Fruit fly (Drosophila melanogaster) whole organism, prepupa: ENCODE data around the gene RhoGAP71E.

ENCODE experiments used
- CG10631 ChIP-seq: fragments of 200-800 bp; sonication (Bioruptor generic); optimal IDR thresholded peaks from 2 replicates; lab custom pipeline; 2016; ENCODE audit warnings: missing biosample characterization, missing genetic modification characterization
- CG10669 ChIP-seq: fragments of 200-800 bp; sonication (Bioruptor generic); optimal IDR thresholded peaks from 3 replicates; lab custom pipeline; 2018; ENCODE audit warnings: missing biosample characterization, mild to moderate bottlenecking, missing genetic modification characterization, moderate library complexity
- CG11294 ChIP-seq: fragments of 200-800 bp; sonication (Bioruptor generic); IDR thresholded peaks from 2 replicates; pipeline ENCODE4 v1.3.6; 2022; ENCODE audit warnings: missing biosample characterization, missing genetic modification characterization
- CG11762 ChIP-seq: fragments of 200-800 bp; sonication (Bioruptor generic); optimal IDR thresholded peaks from 3 replicates; lab custom pipeline; 2016; ENCODE audit warnings: missing biosample characterization, missing genetic modification characterization; ENCODE audit not compliant: insufficient read depth
- CG15336 ChIP-seq: fragments of 200-800 bp; sonication (Bioruptor generic); IDR thresholded peaks from 2 replicates; pipeline ENCODE4 v1.3.6; 2022; ENCODE audit warnings: missing biosample characterization, missing genetic modification characterization
- CG1621 ChIP-seq: fragments of 200-800 bp; sonication (Bioruptor generic); optimal IDR thresholded peaks from 3 replicates; lab custom pipeline; 2018; ENCODE audit warnings: missing biosample characterization, mild to moderate bottlenecking, missing genetic modification characterization
- CG16779 ChIP-seq: fragments of 200-800 bp; sonication (Bioruptor generic); optimal IDR thresholded peaks from 3 replicates; lab custom pipeline; 2017; ENCODE audit warnings: missing biosample characterization, mild to moderate bottlenecking, missing genetic modification characterization
- CG31627 ChIP-seq: fragments of 200-800 bp; sonication (Bioruptor generic); optimal IDR thresholded peaks from 3 replicates; lab custom pipeline; 2016; ENCODE audit warnings: missing biosample characterization, missing genetic modification characterization
- CG4318 ChIP-seq: fragments of 200-800 bp; sonication (Bioruptor generic); optimal IDR thresholded peaks from 3 replicates; lab custom pipeline; 2017; ENCODE audit warnings: missing biosample characterization, mild to moderate bottlenecking, missing genetic modification characterization
- CG6276 ChIP-seq: fragments of 200-800 bp; sonication (Bioruptor generic); optimal IDR thresholded peaks from 2 replicates; lab custom pipeline; 2017; ENCODE audit warnings: missing biosample characterization, mild to moderate bottlenecking, missing genetic modification characterization
- CG6792 ChIP-seq: fragments of 200-800 bp; sonication (Bioruptor generic); optimal IDR thresholded peaks from 3 replicates; lab custom pipeline; 2016; ENCODE audit warnings: missing biosample characterization, missing genetic modification characterization
- CG6808 ChIP-seq: fragments of 200-800 bp; sonication (Bioruptor generic); optimal IDR thresholded peaks from 3 replicates; lab custom pipeline; 2017; ENCODE audit warnings: missing biosample characterization, missing genetic modification characterization, mild to moderate bottlenecking, moderate library complexity, missing genetic modification reagents
- CG7368 ChIP-seq: fragments of 200-800 bp; sonication (Bioruptor generic); optimal IDR thresholded peaks from 3 replicates; lab custom pipeline; 2016; ENCODE audit warnings: missing biosample characterization, missing genetic modification characterization
- CG8119 ChIP-seq: fragments of 200-800 bp; sonication (Bioruptor generic); IDR thresholded peaks from 3 replicates; pipeline ENCODE4 v1.3.6; 2022; ENCODE audit warnings: missing biosample characterization, missing genetic modification characterization
- CG8632 ChIP-seq: fragments of 200-800 bp; sonication (Bioruptor generic); optimal IDR thresholded peaks from 3 replicates; lab custom pipeline; 2016; ENCODE audit warnings: missing biosample characterization, missing genetic modification characterization
- CG9139 ChIP-seq: fragments of 200-800 bp; sonication (Bioruptor generic); optimal IDR thresholded peaks from 3 replicates; lab custom pipeline; 2017; ENCODE audit warnings: missing biosample characterization, mild to moderate bottlenecking, missing genetic modification characterization
- Ets96B ChIP-seq: fragments of 200-800 bp; optimal IDR thresholded peaks from 2 replicates; lab custom pipeline; 2019; ENCODE audit warnings: missing biosample characterization, mild to moderate bottlenecking, missing genetic modification characterization, moderate library complexity
- Gug ChIP-seq: fragments of 200-800 bp; sonication (Bioruptor generic); IDR thresholded peaks from 2 replicates; pipeline ENCODE4 v1.3.6; 2022; ENCODE audit warnings: missing biosample characterization, missing genetic modification characterization
- Hr38 ChIP-seq: sonication (Bioruptor generic); optimal IDR thresholded peaks from 2 replicates; lab custom pipeline; 2016; ENCODE audit warnings: missing biosample characterization, missing genetic modification characterization
- Hr39 ChIP-seq: fragments of 200-800 bp; sonication (Bioruptor generic); optimal IDR thresholded peaks from 2 replicates; lab custom pipeline; 2016; ENCODE audit warnings: missing biosample characterization, missing genetic modification characterization
- Hr4 ChIP-seq: fragments of 200-800 bp; sonication (Bioruptor generic); optimal IDR thresholded peaks from 3 replicates; lab custom pipeline; 2016; ENCODE audit warnings: missing biosample characterization, missing genetic modification characterization
- Lpt ChIP-seq: fragments of 200-800 bp; sonication (Bioruptor generic); optimal IDR thresholded peaks from 3 replicates; lab custom pipeline; 2016; ENCODE audit warnings: missing biosample characterization, missing genetic modification characterization
- Met ChIP-seq: fragments of 200-800 bp; sonication (Bioruptor generic); optimal IDR thresholded peaks from 3 replicates; lab custom pipeline; 2016; ENCODE audit warnings: missing biosample characterization, missing genetic modification characterization
- Sox102F ChIP-seq: fragments of 200-800 bp; sonication (Bioruptor generic); optimal IDR thresholded peaks from 2 replicates; lab custom pipeline; 2016; ENCODE audit warnings: missing biosample characterization, mild to moderate bottlenecking, missing genetic modification characterization
- Sox15 ChIP-seq: fragments of 200-800 bp; sonication (Bioruptor generic); optimal IDR thresholded peaks from 3 replicates; lab custom pipeline; 2016; ENCODE audit warnings: missing biosample characterization, missing genetic modification characterization
- acj6 ChIP-seq: fragments of 200-800 bp; sonication (Bioruptor generic); optimal IDR thresholded peaks from 3 replicates; lab custom pipeline; 2016; ENCODE audit warnings: missing biosample characterization, missing genetic modification characterization
- cyc ChIP-seq: fragments of 200-800 bp; sonication (Bioruptor generic); optimal IDR thresholded peaks from 3 replicates; lab custom pipeline; 2016; ENCODE audit warnings: missing biosample characterization, missing genetic modification characterization
- dac ChIP-seq: fragments of 200-800 bp; sonication (Bioruptor generic); optimal IDR thresholded peaks from 2 replicates; lab custom pipeline; 2017; ENCODE audit warnings: missing biosample characterization, mild to moderate bottlenecking, missing genetic modification characterization
- dsx ChIP-seq: fragments of 200-800 bp; optimal IDR thresholded peaks from 3 replicates; lab custom pipeline; 2019; ENCODE audit warnings: missing biosample characterization, mild to moderate bottlenecking, missing genetic modification characterization, moderate library complexity; ENCODE audit not compliant: poor library complexity, severe bottlenecking
- eg ChIP-seq: fragments of 200-800 bp; sonication (Bioruptor generic); IDR thresholded peaks from 3 replicates; pipeline ENCODE4 v1.3.6; 2022; ENCODE audit warnings: missing biosample characterization, missing genetic modification characterization
- esn ChIP-seq: fragments of 200-800 bp; sonication (Bioruptor generic); optimal IDR thresholded peaks from 2 replicates; lab custom pipeline; 2016; ENCODE audit warnings: missing biosample characterization, mild to moderate bottlenecking, missing genetic modification characterization, moderate library complexity
- fd59A ChIP-seq: fragments of 200-800 bp; sonication (Bioruptor generic); optimal IDR thresholded peaks from 2 replicates; lab custom pipeline; 2017; ENCODE audit warnings: missing biosample characterization, mild to moderate bottlenecking, missing genetic modification characterization, missing genetic modification reagents
- fd85E ChIP-seq: fragments of 200-800 bp; sonication (Bioruptor generic); optimal IDR thresholded peaks from 3 replicates; lab custom pipeline; 2016; ENCODE audit warnings: missing biosample characterization, missing genetic modification characterization
- fkh ChIP-seq: fragments of 200-800 bp; sonication (Bioruptor generic); optimal IDR thresholded peaks from 3 replicates; lab custom pipeline; 2017; ENCODE audit warnings: missing biosample characterization, mild to moderate bottlenecking, missing genetic modification characterization, moderate library complexity
- lz ChIP-seq: fragments of 200-800 bp; sonication (Bioruptor generic); optimal IDR thresholded peaks from 3 replicates; lab custom pipeline; 2016; ENCODE audit warnings: missing biosample characterization, missing genetic modification characterization
- net ChIP-seq: fragments of 200-800 bp; sonication (Bioruptor generic); optimal IDR thresholded peaks from 3 replicates; lab custom pipeline; 2016; ENCODE audit warnings: missing biosample characterization, missing genetic modification characterization
- salr ChIP-seq, 2 experiments: fragments of 200-800 bp; sonication (Bioruptor generic); optimal IDR thresholded peaks; 3 replicates each; lab custom pipeline; 2016 to 2018; ENCODE audit warnings: missing biosample characterization in 2 of 2, missing genetic modification characterization in 2 of 2, mild to moderate bottlenecking in 1 of 2
- spab ChIP-seq: fragments of 200-800 bp; sonication (Bioruptor generic); optimal IDR thresholded peaks from 2 replicates; lab custom pipeline; 2017; ENCODE audit warnings: missing biosample characterization, mild to moderate bottlenecking, missing genetic modification characterization, missing genetic modification reagents
- ss ChIP-seq, 2 experiments: fragments of 200-800 bp; sonication (Bioruptor generic); optimal IDR thresholded peaks; 2 replicates in 1 of 2; 3 replicates in 1 of 2; lab custom pipeline; 2017 to 2018; ENCODE audit warnings: mild to moderate bottlenecking in 2 of 2, missing biosample characterization in 2 of 2, missing genetic modification characterization in 2 of 2, moderate library complexity in 1 of 2
- svp ChIP-seq: fragments of 200-800 bp; sonication (Bioruptor generic); peaks from one replicate; lab custom pipeline; 2016; ENCODE audit warnings: missing biosample characterization, missing genetic modification characterization
- topi ChIP-seq: fragments of 200-800 bp; sonication (Bioruptor generic); optimal IDR thresholded peaks from 3 replicates; lab custom pipeline; 2016; ENCODE audit warnings: missing biosample characterization, missing genetic modification characterization
- vri ChIP-seq: fragments of 200-800 bp; sonication (Bioruptor generic); optimal IDR thresholded peaks from 3 replicates; lab custom pipeline; 2016; ENCODE audit warnings: missing biosample characterization, mild to moderate bottlenecking, missing genetic modification characterization

Gene RhoGAP71E

DNA sequence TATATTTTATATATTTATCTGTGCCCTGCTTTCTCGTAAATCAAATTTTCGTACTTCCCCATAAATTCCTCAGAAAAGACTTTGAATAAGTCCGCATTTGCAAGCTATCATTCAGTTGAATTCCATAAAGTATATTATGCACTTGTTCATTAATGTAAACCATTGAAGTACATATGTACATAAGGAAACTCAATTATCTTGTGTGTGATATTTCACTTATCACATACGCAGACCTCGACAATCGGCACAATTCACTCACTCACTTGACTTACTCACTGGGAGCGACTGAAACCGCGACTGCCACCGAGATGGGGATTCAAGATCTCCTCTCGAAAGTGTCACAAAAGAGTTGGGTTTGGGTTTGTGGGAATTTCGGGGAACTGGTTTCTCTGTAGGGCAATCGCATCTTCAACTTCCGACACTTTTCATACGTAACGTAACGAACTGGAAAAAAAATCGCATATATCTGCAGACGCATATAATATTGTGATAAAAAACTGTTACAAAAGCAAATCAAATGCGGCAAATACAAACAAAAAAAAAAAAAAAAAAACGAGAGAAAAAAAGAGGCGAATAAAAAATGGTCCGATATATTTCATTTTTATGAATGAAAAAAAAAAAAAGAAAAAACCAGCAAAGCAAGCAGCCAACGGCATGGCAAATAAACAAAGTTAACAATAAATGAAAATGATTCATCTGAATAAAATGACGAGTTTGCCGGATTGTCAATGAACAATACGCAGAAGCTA, 8.6 kb downstream of the RhoGAP71E start (continued):
- TF ChIP-seq ss (GFP tag; optimal IDR thresholded peaks at IDR 0.05; lab: Kevin White, UChicago): peak in 1 of 2 experiments; percentile 47
- no peak for TF ChIP-seq Ets96B

DNA sequence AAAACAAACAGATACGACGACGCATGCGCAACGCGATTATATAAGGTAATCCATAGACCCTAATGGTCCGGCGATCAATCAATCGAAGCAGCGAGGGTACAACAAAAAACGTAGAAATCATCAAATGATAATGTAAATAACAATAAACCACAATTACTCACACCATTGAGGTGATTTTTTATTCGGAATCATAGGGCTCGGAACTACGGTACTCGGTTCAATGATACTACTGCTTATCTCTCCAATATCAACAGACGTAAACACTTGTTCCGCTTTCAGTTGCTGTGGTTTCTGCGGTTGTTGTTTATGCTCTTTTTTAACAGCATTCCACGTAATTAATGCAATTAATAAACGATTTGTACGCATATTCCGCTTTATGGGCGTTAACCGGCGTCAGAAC, 9.3 kb downstream of the RhoGAP71E start:
- TF ChIP-seq dsx (GFP tag; lab: Kevin White, UChicago): no peak
- peak; percentile 69 for TF ChIP-seq fkh

DNA sequence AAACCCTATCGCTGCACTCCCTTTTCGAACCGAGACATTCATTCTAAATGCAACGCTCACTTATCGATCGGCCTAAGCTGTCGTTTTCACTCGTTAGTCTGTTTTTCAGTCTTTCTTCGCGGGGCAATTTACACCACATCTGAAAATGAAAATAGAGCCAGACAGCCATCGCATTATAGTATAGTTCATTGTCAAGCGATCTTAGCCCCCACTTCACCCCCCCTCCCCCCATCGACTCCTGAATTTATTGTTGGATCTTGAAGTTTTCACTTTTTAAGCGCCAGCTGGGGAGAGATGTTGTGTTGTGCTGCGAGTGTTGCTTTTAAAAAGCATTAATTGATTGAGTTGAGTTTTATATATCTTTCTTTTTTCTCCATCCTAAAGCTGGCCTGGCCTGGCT, 10.5 kb downstream of the RhoGAP71E start:
- TF ChIP-seq dac (GFP tag; lab: Kevin White, UChicago): no peak
- TF ChIP-seq CG8119 (GFP tag; lab: Robert Waterston, UW): no peak
- TF ChIP-seq Lpt (GFP tag; lab: Kevin White, UChicago): no peak
- no peak for TF ChIP-seq CG6808
- no peak for TF ChIP-seq CG9139 (GFP tag; lab: Kevin White, UChicago)
- TF ChIP-seq topi (GFP tag; lab: Kevin White, UChicago): no peak
- no peak for TF ChIP-seq fd85E (GFP tag; lab: Kevin White, UChicago)
- TF ChIP-seq CG31627 (GFP tag; lab: Kevin White, UChicago): no peak
- no peak for TF ChIP-seq Met
- no peak for TF ChIP-seq svp (GFP tag; lab: Kevin White, UChicago)
- no peak for TF ChIP-seq CG16779 (tag; lab: Kevin White, UChicago)
- TF ChIP-seq CG11762 (GFP tag; lab: Kevin White, UChicago): no peak
- TF ChIP-seq dsx (GFP tag; lab: Kevin White, UChicago): no peak
- no peak for TF ChIP-seq CG7368 (GFP tag; lab: Kevin White, UChicago)
- TF ChIP-seq fd59A (GFP tag; lab: Kevin White, UChicago): no peak
- no peak for TF ChIP-seq CG10631 (GFP tag; lab: Kevin White, UChicago)

DNA sequence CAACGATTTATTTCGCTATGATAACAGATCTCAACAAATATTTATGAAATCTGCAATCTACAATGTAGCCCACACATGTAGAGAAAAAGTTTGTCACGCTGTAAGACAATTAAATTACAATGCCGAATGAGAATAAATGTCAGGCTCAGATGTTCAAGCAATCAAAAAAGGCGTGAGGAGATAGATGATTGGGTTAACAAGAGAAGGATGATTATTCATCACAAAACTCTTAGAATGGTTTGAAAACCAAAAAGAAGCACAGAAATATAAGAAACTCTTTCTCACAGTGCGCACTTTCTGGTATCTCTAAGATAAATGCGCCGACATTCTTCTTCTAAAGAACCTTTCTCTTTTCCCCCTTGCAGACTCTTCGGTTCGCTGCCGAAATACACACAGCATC, 11.4 kb downstream of the RhoGAP71E start:
- peak; percentile 62 for TF ChIP-seq Hr4 (GFP tag; lab: Kevin White, UChicago)
- TF ChIP-seq CG6276 (GFP tag; lab: Kevin White, UChicago): no peak
- TF ChIP-seq CG1621: no peak
- no peak for TF ChIP-seq Sox15 (GFP tag; lab: Kevin White, UChicago)
- no peak for TF ChIP-seq Hr38 (GFP tag; lab: Kevin White, UChicago)
- peak; percentile 28 for TF ChIP-seq CG4318 (GFP tag; lab: Kevin White, UChicago)
- no peak for TF ChIP-seq Sox102F (GFP tag; lab: Kevin White, UChicago)
- no peak for TF ChIP-seq salr (GFP tag; optimal IDR thresholded peaks at IDR 0.05; lab: Kevin White, UChicago)
- TF ChIP-seq cyc (GFP tag; lab: Kevin White, UChicago): no peak
- no peak for TF ChIP-seq CG10669
- no peak for TF ChIP-seq CG8632
- TF ChIP-seq Hr39: no peak
- TF ChIP-seq dac (GFP tag; lab: Kevin White, UChicago): no peak
- TF ChIP-seq dsx (GFP tag; lab: Kevin White, UChicago): no peak
- no peak for TF ChIP-seq CG11294
- TF ChIP-seq CG10631 (GFP tag; lab: Kevin White, UChicago): no peak
- peak; percentile 18 for TF ChIP-seq esn (GFP tag; lab: Kevin White, UChicago)
- no peak for TF ChIP-seq vri (GFP tag; lab: Kevin White, UChicago)
- no peak for TF ChIP-seq acj6 (GFP tag; lab: Kevin White, UChicago)
- no peak for TF ChIP-seq topi (GFP tag; lab: Kevin White, UChicago)
- TF ChIP-seq eg (GFP tag; lab: Robert Waterston, UW): no peak
- no peak for TF ChIP-seq spab (GFP tag; lab: Kevin White, UChicago)
- TF ChIP-seq Met: no peak
- TF ChIP-seq lz (GFP tag; lab: Kevin White, UChicago): no peak
- TF ChIP-seq net (GFP tag; lab: Kevin White, UChicago): no peak
- TF ChIP-seq CG15336 (GFP tag; lab: Robert Waterston, UW): peak; percentile 54
- TF ChIP-seq Gug (GFP tag; lab: Robert Waterston, UW): no peak
- TF ChIP-seq CG6808: no peak
- no peak for TF ChIP-seq CG6792 (GFP tag; lab: Kevin White, UChicago)
- TF ChIP-seq CG8119 (GFP tag; lab: Robert Waterston, UW): no peak; the same call in 2 of the 3 replicates
